Worm (Caenorhabditis elegans) whole organism, L1 larva: Measurements from ENCODE around the gene mrps-2.

Experiments used
- C34B4.2 ChIP-seq: sonication (generic microtip); optimal IDR thresholded peaks from 2 replicates; lab custom pipeline; 2017; ENCODE audit warnings: mild to moderate bottlenecking, missing genetic modification characterization, missing compliant biosample characterization
- aha-1 ChIP-seq: fragments of 150-350 bp; optimal IDR thresholded peaks from 2 replicates; lab custom pipeline; 2014; ENCODE audit warnings: missing biosample characterization, missing genetic modification characterization
- alr-1 ChIP-seq: fragments of 200-800 bp; sonication (Bioruptor generic); optimal IDR thresholded peaks from 2 replicates; lab custom pipeline; 2018; ENCODE audit warnings: borderline replicate concordance, mild to moderate bottlenecking, missing genetic modification characterization, missing compliant biosample characterization
- ama-1 ChIP-seq: fragments of 150-350 bp; optimal IDR thresholded peaks from 2 replicates; lab custom pipeline; 2014
- blmp-1 ChIP-seq: fragments of 150-350 bp; optimal IDR thresholded peaks from 2 replicates; lab custom pipeline; 2014; ENCODE audit warnings: missing biosample characterization, missing genetic modification characterization
- ceh-63 ChIP-seq: fragments of 200-800 bp; sonication (Bioruptor generic); optimal IDR thresholded peaks from 2 replicates; lab custom pipeline; 2018; ENCODE audit warnings: mild to moderate bottlenecking, missing genetic modification characterization, missing compliant biosample characterization
- ceh-82 ChIP-seq, 3 experiments: fragments of 150-350 bp in 1 of 3; sonication (generic microtip) in 2 of 3; optimal IDR thresholded peaks; 2 replicates each; lab custom pipeline; 2014 to 2017; ENCODE audit warnings: missing biosample characterization in 3 of 3, missing genetic modification characterization in 3 of 3
- ceh-88 ChIP-seq: fragments of 200-800 bp; sonication (Bioruptor generic); IDR thresholded peaks from 2 replicates; pipeline ENCODE4 v1.3.6; 2022; ENCODE audit warnings: missing genetic modification characterization, missing compliant biosample characterization
- ces-1 ChIP-seq: fragments of 150-350 bp; optimal IDR thresholded peaks from 2 replicates; lab custom pipeline; 2014; ENCODE audit warnings: missing biosample characterization, missing genetic modification reagents, missing genetic modification characterization
- dsc-1 ChIP-seq: sonication (generic microtip); optimal IDR thresholded peaks from 2 replicates; lab custom pipeline; 2016; ENCODE audit warnings: mild to moderate bottlenecking, missing genetic modification characterization, missing compliant biosample characterization
- efl-1 ChIP-seq, 4 experiments: fragments of 150-350 bp; optimal IDR thresholded peaks in 3 of 4; peaks in 1 of 4; 1 replicate in 1 of 4; 2 replicates in 3 of 4; lab custom pipeline; 2014; ENCODE audit warnings: missing biosample characterization in 2 of 4, missing genetic modification characterization in 2 of 4, missing genetic modification reagents in 2 of 4
- egl-27 ChIP-seq, 2 experiments: fragments of 150-350 bp in 1 of 2; sonication (generic microtip); optimal IDR thresholded peaks; 3 replicates each; lab custom pipeline; 2017 to 2018; ENCODE audit warnings: missing biosample characterization in 2 of 2, missing genetic modification characterization in 2 of 2, missing genetic modification reagents in 2 of 2
- elt-2 ChIP-seq: sonication (generic microtip); optimal IDR thresholded peaks from 2 replicates; lab custom pipeline; 2016; ENCODE audit warnings: missing genetic modification characterization, mild to moderate bottlenecking, inconsistent platforms, missing compliant biosample characterization, missing genetic modification reagents
- elt-3 ChIP-seq, 6 experiments: fragments of 150-350 bp in 1 of 6; sonication (generic microtip); optimal IDR thresholded peaks; 2 replicates each; lab custom pipeline; 2017 to 2018; ENCODE audit warnings: missing biosample characterization in 6 of 6, missing genetic modification characterization in 6 of 6, inconsistent platforms in 1 of 6
- ets-5 ChIP-seq: fragments of 200-800 bp; sonication (Bioruptor generic); IDR thresholded peaks from 2 replicates; pipeline ENCODE4 v1.3.6; 2022; ENCODE audit warnings: missing genetic modification characterization, missing compliant biosample characterization
- fkh-8 ChIP-seq: sonication (generic microtip); optimal IDR thresholded peaks from 2 replicates; lab custom pipeline; 2016; ENCODE audit warnings: mild to moderate bottlenecking, missing genetic modification characterization, missing compliant biosample characterization
- hlh-17 ChIP-seq: fragments of 200-800 bp; sonication (Bioruptor generic); optimal IDR thresholded peaks from 2 replicates; lab custom pipeline; 2018; ENCODE audit warnings: missing genetic modification characterization, mild to moderate bottlenecking, missing compliant biosample characterization, moderate library complexity, borderline replicate concordance
- irx-1 ChIP-seq: sonication (generic microtip); optimal IDR thresholded peaks from 2 replicates; lab custom pipeline; 2016; ENCODE audit warnings: missing genetic modification characterization, missing compliant biosample characterization
- jun-1 ChIP-seq: fragments of 150-350 bp; optimal IDR thresholded peaks from 2 replicates; lab custom pipeline; 2014; ENCODE audit warnings: missing biosample characterization, missing genetic modification reagents, missing genetic modification characterization
- lin-13 ChIP-seq: fragments of 150-350 bp; optimal IDR thresholded peaks from 2 replicates; lab custom pipeline; 2014; ENCODE audit warnings: missing biosample characterization, missing genetic modification reagents, missing genetic modification characterization
- lin-14 ChIP-seq: fragments of 200-800 bp; sonication (Bioruptor generic); optimal IDR thresholded peaks from 2 replicates; lab custom pipeline; 2018; ENCODE audit warnings: mild to moderate bottlenecking, missing genetic modification characterization, moderate library complexity, missing compliant biosample characterization
- lin-15B ChIP-seq: fragments of 150-350 bp; sonication (generic microtip); optimal IDR thresholded peaks from 3 replicates; lab custom pipeline; 2014; ENCODE audit warnings: missing biosample characterization, missing genetic modification characterization
- lin-35 ChIP-seq, 2 experiments: fragments of 150-350 bp; optimal IDR thresholded peaks; 2 replicates each; lab custom pipeline; 2014; ENCODE audit warnings: missing biosample characterization in 2 of 2, missing genetic modification characterization in 2 of 2, missing genetic modification reagents in 2 of 2
- lin-39 ChIP-seq: fragments of 150-350 bp; optimal IDR thresholded peaks from 2 replicates; lab custom pipeline; 2014; ENCODE audit warnings: missing biosample characterization, missing genetic modification reagents, missing genetic modification characterization
- lsy-2 ChIP-seq, 2 experiments: fragments of 150-350 bp; optimal IDR thresholded peaks; 2 replicates each; lab custom pipeline; 2014; ENCODE audit warnings: missing biosample characterization in 2 of 2, missing genetic modification characterization in 2 of 2
- mep-1 ChIP-seq: fragments of 150-350 bp; optimal IDR thresholded peaks from 2 replicates; lab custom pipeline; 2014; ENCODE audit warnings: missing biosample characterization, missing genetic modification characterization
- nhr-19 ChIP-seq: fragments of 200-800 bp; sonication (Bioruptor generic); conservative IDR thresholded peaks from 2 replicates; pipeline ENCODE4 v1.3.6; 2022; ENCODE audit warnings: missing genetic modification characterization, missing compliant biosample characterization
- nhr-20 ChIP-seq: sonication (generic microtip); optimal IDR thresholded peaks from 2 replicates; lab custom pipeline; 2016; ENCODE audit warnings: mild to moderate bottlenecking, missing genetic modification characterization, missing compliant biosample characterization
- nhr-71 ChIP-seq: sonication (generic microtip); optimal IDR thresholded peaks from 2 replicates; lab custom pipeline; 2016; ENCODE audit warnings: mild to moderate bottlenecking, missing genetic modification characterization, moderate library complexity, missing compliant biosample characterization
- nhr-76 ChIP-seq: sonication (generic microtip); optimal IDR thresholded peaks from 2 replicates; lab custom pipeline; 2017; ENCODE audit warnings: missing biosample characterization, missing genetic modification characterization
- nhr-77 ChIP-seq: fragments of 150-350 bp; optimal IDR thresholded peaks from 2 replicates; lab custom pipeline; 2014; ENCODE audit warnings: missing biosample characterization, missing genetic modification characterization
- nhr-85 ChIP-seq: sonication (generic microtip); peaks from one replicate; lab custom pipeline; 2016; ENCODE audit warnings: missing genetic modification characterization, inconsistent platforms, missing compliant biosample characterization
- nhr-90 ChIP-seq: sonication (generic microtip); optimal IDR thresholded peaks from 2 replicates; lab custom pipeline; 2016; ENCODE audit warnings: mild to moderate bottlenecking, missing genetic modification characterization, missing compliant biosample characterization; ENCODE audit not compliant: poor library complexity
- pax-3 ChIP-seq: fragments of 200-800 bp; sonication (Bioruptor generic); optimal IDR thresholded peaks from 2 replicates; lab custom pipeline; 2018; ENCODE audit warnings: mild to moderate bottlenecking, missing genetic modification characterization, moderate library complexity, missing compliant biosample characterization
- skn-1 ChIP-seq: fragments of 150-350 bp; optimal IDR thresholded peaks from 2 replicates; lab custom pipeline; 2014; ENCODE audit warnings: missing biosample characterization, missing genetic modification characterization
- sox-4 ChIP-seq: sonication (generic microtip); optimal IDR thresholded peaks from 2 replicates; lab custom pipeline; 2016; ENCODE audit warnings: missing genetic modification characterization, missing compliant biosample characterization
- sptf-1 ChIP-seq: fragments of 150-350 bp; optimal IDR thresholded peaks from 2 replicates; lab custom pipeline; 2014; ENCODE audit warnings: missing biosample characterization, missing genetic modification characterization
- sup-37 ChIP-seq: fragments of 200-800 bp; sonication (Bioruptor generic); optimal IDR thresholded peaks from 2 replicates; lab custom pipeline; 2018; ENCODE audit warnings: mild to moderate bottlenecking, missing genetic modification characterization, missing compliant biosample characterization
- swsn-7 ChIP-seq: sonication (generic microtip); optimal IDR thresholded peaks from 2 replicates; lab custom pipeline; 2016; ENCODE audit warnings: missing genetic modification characterization, missing compliant biosample characterization
- tbx-2 ChIP-seq: sonication (generic microtip); optimal IDR thresholded peaks from 2 replicates; lab custom pipeline; 2016; ENCODE audit warnings: missing genetic modification characterization, missing compliant biosample characterization
- tlp-1 ChIP-seq: fragments of 150-350 bp; optimal IDR thresholded peaks from 2 replicates; lab custom pipeline; 2014; ENCODE audit warnings: missing biosample characterization, missing genetic modification characterization
- unc-98 ChIP-seq: fragments of 200-800 bp; sonication (Bioruptor generic); IDR thresholded peaks from 2 replicates; pipeline ENCODE4 v1.3.6; 2022; ENCODE audit warnings: missing genetic modification characterization, missing compliant biosample characterization
- vab-15 ChIP-seq: sonication (generic microtip); optimal IDR thresholded peaks from 2 replicates; lab custom pipeline; 2017; ENCODE audit warnings: missing genotype, mild to moderate bottlenecking, missing genetic modification characterization, missing compliant biosample characterization
- zag-1 ChIP-seq: fragments of 150-350 bp; optimal IDR thresholded peaks from 2 replicates; lab custom pipeline; 2014; ENCODE audit warnings: missing biosample characterization, missing genetic modification characterization
- zip-4 ChIP-seq: fragments of 200-800 bp; sonication (Bioruptor generic); optimal IDR thresholded peaks from 2 replicates; lab custom pipeline; 2018; ENCODE audit warnings: mild to moderate bottlenecking, missing genetic modification characterization, moderate library complexity, missing compliant biosample characterization
- ztf-4 ChIP-seq: fragments of 150-350 bp; optimal IDR thresholded peaks from 2 replicates; lab custom pipeline; 2014; ENCODE audit warnings: missing biosample characterization, missing genetic modification characterization

mrps-2 gene

ce11 chrV:8447928-8448327 is 17.6 kb upstream of the mrps-2 start, which contains the start of gene T23B12.5:
T23B12.5 (minus strand) TSS chrV:8448028.
- no peak for TF ChIP-seq efl-1 (optimal IDR thresholded peaks at IDR 0.05; lab: Kevin White, UChicago)
- TF ChIP-seq efl-1 (GFP tag; optimal IDR thresholded peaks at IDR 0.05 in 1 of 2; lab: Kevin White, UChicago) = peak in 1 of 2 experiments; percentile 14
- TF ChIP-seq pax-3 (tag; lab: Kevin White, UChicago) = no peak

- TF ChIP-seq nhr-20 (tag; lab: Kevin White, UChicago) = peak; percentile 6
- peak; percentile 86 for TF ChIP-seq nhr-85 (tag; lab: Kevin White, UChicago)
- TF ChIP-seq efl-1 (optimal IDR thresholded peaks at IDR 0.05; lab: Kevin White, UChicago) = no peak
- TF ChIP-seq efl-1 (GFP tag; optimal IDR thresholded peaks at IDR 0.05 in 1 of 2; lab: Kevin White, UChicago) = peak in 1 of 2 experiments; percentile 83
- TF ChIP-seq lin-14 (GFP tag; lab: Kevin White, UChicago) = peak; percentile 65
- TF ChIP-seq swsn-7 = no peak
- peak in 1 of 2 experiments; percentile 19 for TF ChIP-seq lsy-2 (tag; optimal IDR thresholded peaks at IDR 0.05; lab: Kevin White, UChicago)
- no peak for TF ChIP-seq sptf-1 (tag; lab: Kevin White, UChicago)
- TF ChIP-seq blmp-1 (tag; lab: Kevin White, UChicago) = peak; percentile 68
- peak in 1 of 6 experiments; percentile 77 for TF ChIP-seq elt-3 (tag; optimal IDR thresholded peaks at IDR 0.05; lab: Kevin White, UChicago)
- no peak for TF ChIP-seq elt-2 (tag; lab: Kevin White, UChicago)
Observed at ce11 chrV:8449241-8449640, 16.2 kb upstream of the mrps-2 start.

ce11 chrV:8450690-8451089 is 14.8 kb upstream of the mrps-2 start:
- no peak for TF ChIP-seq sox-4
- TF ChIP-seq zip-4 = no peak
- TF ChIP-seq nhr-71 (tag; lab: Kevin White, UChicago) = no peak
- no peak for TF ChIP-seq skn-1 (tag; lab: Kevin White, UChicago)
- peak; percentile 46 for TF ChIP-seq lin-14 (GFP tag; lab: Kevin White, UChicago)
- TF ChIP-seq nhr-76 = no peak

DNA sequence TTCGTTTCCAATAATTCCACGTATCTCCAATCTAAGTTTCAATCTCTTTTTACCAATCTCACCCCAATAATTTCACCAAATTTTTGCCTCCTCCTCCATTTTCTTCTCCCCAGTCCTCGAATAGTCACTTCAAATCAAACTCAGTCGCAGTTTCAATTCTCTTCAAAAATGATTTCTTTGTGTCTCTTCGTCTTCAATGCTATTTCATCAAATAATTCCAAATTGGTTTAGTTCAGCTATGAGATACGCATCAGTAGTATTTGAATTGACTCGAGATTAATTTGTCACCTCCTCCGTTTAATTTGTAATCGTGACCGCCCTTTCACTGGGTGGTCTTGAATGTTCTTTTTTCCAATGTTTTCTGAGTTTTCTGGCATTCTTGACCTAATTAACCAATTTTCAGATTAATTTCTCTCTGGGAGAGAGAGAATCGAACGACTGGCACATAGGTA is 10.5 kb upstream of the mrps-2 start, which contains the start of gene T23B12.11:
TSS of gene T23B12.11 (plus strand) at position 402 of the 452 bp plus-strand sequence.
- TF ChIP-seq tlp-1 (tag; lab: Kevin White, UChicago) = no peak
- TF ChIP-seq lin-39 (tag; lab: Kevin White, UChicago) = no peak
- no peak for TF ChIP-seq ama-1 (lab: Kevin White, UChicago)
- peak; percentile 18 for TF ChIP-seq mep-1 (tag; lab: Kevin White, UChicago)
- no peak for TF ChIP-seq ztf-4 (tag; lab: Kevin White, UChicago)
- peak; percentile 72 for TF ChIP-seq lin-14 (GFP tag; lab: Kevin White, UChicago)
- no peak for TF ChIP-seq C34B4.2
- no peak for TF ChIP-seq egl-27 (tag; optimal IDR thresholded peaks at IDR 0.05; lab: Kevin White, UChicago)
- TF ChIP-seq lin-13 (GFP tag; lab: Kevin White, UChicago) = no peak
- no peak for TF ChIP-seq aha-1
- TF ChIP-seq blmp-1 (tag; lab: Kevin White, UChicago) = peak; percentile 20
- peak; percentile 43 for TF ChIP-seq nhr-20 (tag; lab: Kevin White, UChicago)
- TF ChIP-seq nhr-85 (tag; lab: Kevin White, UChicago) = peak; percentile 93
- TF ChIP-seq nhr-77 = no peak
- TF ChIP-seq hlh-17 (GFP tag; lab: Kevin White, UChicago) = no peak
- no peak for TF ChIP-seq fkh-8 (tag; lab: Kevin White, UChicago)
- TF ChIP-seq lin-15B (tag; lab: Kevin White, UChicago) = no peak
- no peak for TF ChIP-seq unc-98 (GFP tag; lab: Robert Waterston, UW)
- TF ChIP-seq nhr-19 (GFP tag; lab: Robert Waterston, UW) = no peak
- no peak for TF ChIP-seq sup-37
- no peak for TF ChIP-seq dsc-1 (tag; lab: Kevin White, UChicago)
- TF ChIP-seq ces-1 (GFP tag; lab: Kevin White, UChicago) = no peak
- no peak for TF ChIP-seq ceh-82 (tag; optimal IDR thresholded peaks at IDR 0.05; lab: Kevin White, UChicago)
- peak; percentile 21 for TF ChIP-seq irx-1 (tag; lab: Kevin White, UChicago)
- TF ChIP-seq jun-1 = no peak
- no peak for TF ChIP-seq ceh-88 (GFP tag; lab: Robert Waterston, UW)
- no peak for TF ChIP-seq ets-5 (GFP tag; lab: Robert Waterston, UW)
- TF ChIP-seq alr-1 = no peak
- no peak for TF ChIP-seq vab-15 (tag; lab: Kevin White, UChicago)
- TF ChIP-seq nhr-90 (tag; lab: Kevin White, UChicago) = no peak
- TF ChIP-seq lin-35 (GFP tag; optimal IDR thresholded peaks at IDR 0.05; lab: Kevin White, UChicago) = no peak
- TF ChIP-seq zag-1 (tag; lab: Kevin White, UChicago) = no peak
- TF ChIP-seq tbx-2 = peak; percentile 10
- no peak for TF ChIP-seq ceh-63
